Fruit fly (Drosophila melanogaster) whole organism, adult: ENCODE data around the gene CG11456.

ENCODE experiments used
- CG11617 ChIP-seq: fragments of 200-800 bp; sonication (Bioruptor generic); optimal IDR thresholded peaks from 2 replicates; lab custom pipeline; 2017; ENCODE audit warnings: mild to moderate bottlenecking, missing biosample characterization, missing genetic modification reagents, missing genetic modification characterization
- CG12768 ChIP-seq: fragments of 200-800 bp; sonication (Bioruptor generic); optimal IDR thresholded peaks from 2 replicates; lab custom pipeline; 2017; ENCODE audit warnings: missing biosample characterization, missing genetic modification characterization, mild to moderate bottlenecking, moderate library complexity, missing genetic modification reagents
- CG14711 ChIP-seq: fragments of 200-800 bp; sonication (Bioruptor generic); optimal IDR thresholded peaks from 2 replicates; lab custom pipeline; 2018; ENCODE audit warnings: missing biosample characterization, mild to moderate bottlenecking, missing genetic modification characterization, moderate library complexity
- CG1620 ChIP-seq: fragments of 200-800 bp; sonication (Bioruptor generic); optimal IDR thresholded peaks from 2 replicates; lab custom pipeline; 2016; ENCODE audit warnings: missing biosample characterization, missing genetic modification characterization
- CG33017 ChIP-seq: fragments of 200-800 bp; sonication (Bioruptor generic); optimal IDR thresholded peaks from 2 replicates; lab custom pipeline; 2018; ENCODE audit warnings: missing biosample characterization, mild to moderate bottlenecking, missing genetic modification characterization, moderate library complexity
- CG5204 ChIP-seq: fragments of 200-800 bp; sonication (Bioruptor generic); optimal IDR thresholded peaks from 2 replicates; lab custom pipeline; 2016; ENCODE audit warnings: missing biosample characterization, missing genetic modification characterization
- CG7045 ChIP-seq: fragments of 200-800 bp; sonication (Bioruptor generic); optimal IDR thresholded peaks from 2 replicates; lab custom pipeline; 2017; ENCODE audit warnings: missing biosample characterization, mild to moderate bottlenecking, missing genetic modification characterization
- CG7101 ChIP-seq: fragments of 200-800 bp; sonication (Bioruptor generic); optimal IDR thresholded peaks from 2 replicates; lab custom pipeline; 2018; ENCODE audit warnings: missing biosample characterization, mild to moderate bottlenecking, missing genetic modification characterization, moderate library complexity
- Clk ChIP-seq: fragments of 200-800 bp; sonication (Bioruptor generic); optimal IDR thresholded peaks from 2 replicates; lab custom pipeline; 2017; ENCODE audit warnings: missing biosample characterization, missing genetic modification characterization
- Crg-1 ChIP-seq: fragments of 200-800 bp; sonication (Bioruptor generic); optimal IDR thresholded peaks from 2 replicates; lab custom pipeline; 2016; ENCODE audit warnings: missing biosample characterization, missing genetic modification characterization
- Hr96 ChIP-seq: fragments of 200-800 bp; sonication (Bioruptor generic); optimal IDR thresholded peaks from 2 replicates; lab custom pipeline; 2016; ENCODE audit warnings: missing biosample characterization, missing genetic modification characterization
- Mnt ChIP-seq: fragments of 200-800 bp; sonication (Bioruptor generic); optimal IDR thresholded peaks from 2 replicates; lab custom pipeline; 2016; ENCODE audit warnings: missing biosample characterization, mild to moderate bottlenecking, missing genetic modification characterization
- bab1 ChIP-seq: fragments of 200-800 bp; sonication (Bioruptor generic); optimal IDR thresholded peaks from 3 replicates; lab custom pipeline; 2019; ENCODE audit warnings: missing biosample characterization, mild to moderate bottlenecking, missing genetic modification characterization, moderate library complexity
- cic ChIP-seq: fragments of 200-800 bp; sonication (Bioruptor generic); optimal IDR thresholded peaks from 2 replicates; lab custom pipeline; 2017; ENCODE audit warnings: missing biosample characterization, mild to moderate bottlenecking, missing genetic modification characterization, moderate library complexity
- cnc ChIP-seq, 2 experiments: fragments of >200 bp; optimal IDR thresholded peaks; 2 replicates each; lab custom pipeline; 2017
- kay ChIP-seq: fragments of 200-800 bp; sonication (Bioruptor generic); peaks from one replicate; lab custom pipeline; 2016; ENCODE audit warnings: missing biosample characterization, missing genetic modification characterization, borderline replicate concordance
- ovo ChIP-seq: fragments of 200-800 bp; sonication (Bioruptor generic); optimal IDR thresholded peaks from 2 replicates; lab custom pipeline; 2016; ENCODE audit warnings: missing biosample characterization, missing genetic modification characterization
- pad ChIP-seq: fragments of 200-800 bp; sonication (Bioruptor generic); optimal IDR thresholded peaks from 3 replicates; lab custom pipeline; 2017; ENCODE audit warnings: missing biosample characterization, missing genetic modification characterization, mild to moderate bottlenecking, moderate library complexity, missing genetic modification reagents
- tj ChIP-seq: fragments of 200-800 bp; sonication (Bioruptor generic); optimal IDR thresholded peaks from 3 replicates; lab custom pipeline; 2017; ENCODE audit warnings: missing biosample characterization, mild to moderate bottlenecking, missing genetic modification characterization, moderate library complexity
- toe ChIP-seq: fragments of 200-800 bp; sonication (Bioruptor generic); optimal IDR thresholded peaks from 2 replicates; lab custom pipeline; 2016; ENCODE audit warnings: missing biosample characterization, missing genetic modification characterization

CG11456 gene

DNA sequence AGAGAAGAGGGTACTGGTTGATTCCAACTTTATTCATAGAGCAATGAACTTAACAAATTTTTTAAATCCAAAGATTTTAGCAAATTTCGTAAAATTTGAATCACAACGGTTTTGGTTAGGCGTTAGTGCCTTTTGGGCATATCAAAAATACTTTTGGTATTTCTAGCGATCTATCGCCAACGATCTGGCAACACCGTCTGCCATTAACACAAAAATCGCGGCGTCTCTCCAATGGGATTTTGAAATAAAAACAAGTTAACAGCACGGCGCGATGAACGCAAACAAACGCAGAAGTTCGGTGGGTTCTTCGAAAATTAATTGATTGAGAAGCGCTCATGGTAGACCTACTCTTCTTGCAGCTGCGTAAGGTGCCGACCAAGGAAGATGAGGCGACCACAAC is 41.6 kb upstream of the CG11456 start, which contains the start of gene Spc105R:
Gene Spc105R (plus strand): TSS at position 203 of the 400 bp plus-strand sequence.
- TF ChIP-seq kay (GFP tag; lab: Kevin White, UChicago) (no peak), ovo (GFP tag; lab: Kevin White, UChicago) (no peak), bab1 (GFP tag; lab: Kevin White, UChicago) (peak; percentile 23), tj (GFP tag; lab: Kevin White, UChicago) (peak; percentile 2), CG14711 (tag; lab: Kevin White, UChicago) (no peak), Clk (GFP tag; lab: Kevin White, UChicago) (no peak), cnc (optimal IDR thresholded peaks at IDR 0.05; lab: Kevin White, UChicago) (no peak), cic (GFP tag; lab: Kevin White, UChicago) (no peak), Hr96 (GFP tag; lab: Kevin White, UChicago) (no peak), CG7101 (tag; lab: Kevin White, UChicago) (no peak), CG12768 (GFP tag; lab: Kevin White, UChicago) (no peak), CG11617 (GFP tag; lab: Kevin White, UChicago) (no peak), CG5204 (no peak), pad (GFP tag; lab: Kevin White, UChicago) (no peak), CG33017 (no peak), Mnt (GFP tag; lab: Kevin White, UChicago) (no peak), Crg-1 (GFP tag; lab: Kevin White, UChicago) (no peak)

DNA sequence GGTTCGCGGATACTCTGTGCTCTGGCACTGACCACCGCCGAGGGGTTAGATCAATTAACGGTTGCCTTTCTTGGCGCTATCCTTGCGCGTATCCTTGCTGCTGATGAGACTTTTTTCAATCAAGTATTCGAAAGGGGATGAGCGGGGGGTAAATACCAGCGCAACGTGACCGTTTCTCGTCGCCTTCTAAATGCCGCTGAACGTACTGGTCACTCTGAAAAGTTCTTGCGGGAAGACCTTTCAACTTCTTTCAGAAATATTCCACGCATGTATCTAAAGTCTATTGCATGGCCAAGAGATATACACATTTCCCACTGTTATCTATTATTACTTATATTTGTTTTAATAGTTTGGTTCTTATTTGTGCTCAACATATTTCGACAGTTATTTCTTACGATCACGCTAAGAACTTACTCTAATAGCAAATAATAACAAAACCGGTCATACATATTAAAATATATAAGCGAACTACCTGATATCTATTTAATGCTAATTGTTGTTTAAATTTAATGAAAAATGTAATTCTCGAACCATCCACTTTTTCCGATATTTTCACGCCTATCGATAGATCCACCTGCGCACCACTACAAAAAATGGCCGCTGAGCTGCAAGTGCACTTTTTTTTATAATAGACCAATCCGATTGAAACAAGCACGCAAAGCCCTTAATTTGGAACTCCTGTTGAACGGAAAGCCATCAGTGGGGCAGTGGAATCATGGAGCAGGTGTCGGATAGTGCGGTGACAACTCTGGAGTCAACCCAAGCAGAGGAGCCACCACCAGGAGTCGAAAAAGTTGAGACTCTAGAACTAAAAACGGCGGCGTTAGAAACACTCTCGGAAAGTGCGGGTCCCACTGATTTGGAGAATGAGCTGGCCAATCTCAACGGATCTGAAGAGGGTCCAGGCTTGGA is 32.4 kb upstream of the CG11456 start, which contains the start of the genes CG3634 and HIPP1:
Gene CG3634 (minus strand): TSS at position 185 of the 912 bp plus-strand sequence.
Gene HIPP1 (plus strand): TSS at position 582 of the 912 bp plus-strand sequence.
- TF ChIP-seq bab1 (GFP tag; lab: Kevin White, UChicago): no peak
- TF ChIP-seq kay (GFP tag; lab: Kevin White, UChicago): no peak
- TF ChIP-seq CG1620: no peak
- peak; percentile 6 for TF ChIP-seq Mnt (GFP tag; lab: Kevin White, UChicago)
- peak; percentile 25 for TF ChIP-seq tj (GFP tag; lab: Kevin White, UChicago)
- no peak for TF ChIP-seq Clk (GFP tag; lab: Kevin White, UChicago)
- no peak for TF ChIP-seq CG12768 (GFP tag; lab: Kevin White, UChicago)
- TF ChIP-seq cnc (optimal IDR thresholded peaks at IDR 0.05; lab: Kevin White, UChicago): no peak
- TF ChIP-seq CG5204: no peak
- peak; percentile 16 for TF ChIP-seq CG11617 (GFP tag; lab: Kevin White, UChicago)
- no peak for TF ChIP-seq cic (GFP tag; lab: Kevin White, UChicago)
- TF ChIP-seq toe (GFP tag; lab: Kevin White, UChicago): no peak
- peak; percentile 48 for TF ChIP-seq CG14711 (tag; lab: Kevin White, UChicago)
- no peak for TF ChIP-seq CG33017
- TF ChIP-seq Hr96 (GFP tag; lab: Kevin White, UChicago): no peak

DNA sequence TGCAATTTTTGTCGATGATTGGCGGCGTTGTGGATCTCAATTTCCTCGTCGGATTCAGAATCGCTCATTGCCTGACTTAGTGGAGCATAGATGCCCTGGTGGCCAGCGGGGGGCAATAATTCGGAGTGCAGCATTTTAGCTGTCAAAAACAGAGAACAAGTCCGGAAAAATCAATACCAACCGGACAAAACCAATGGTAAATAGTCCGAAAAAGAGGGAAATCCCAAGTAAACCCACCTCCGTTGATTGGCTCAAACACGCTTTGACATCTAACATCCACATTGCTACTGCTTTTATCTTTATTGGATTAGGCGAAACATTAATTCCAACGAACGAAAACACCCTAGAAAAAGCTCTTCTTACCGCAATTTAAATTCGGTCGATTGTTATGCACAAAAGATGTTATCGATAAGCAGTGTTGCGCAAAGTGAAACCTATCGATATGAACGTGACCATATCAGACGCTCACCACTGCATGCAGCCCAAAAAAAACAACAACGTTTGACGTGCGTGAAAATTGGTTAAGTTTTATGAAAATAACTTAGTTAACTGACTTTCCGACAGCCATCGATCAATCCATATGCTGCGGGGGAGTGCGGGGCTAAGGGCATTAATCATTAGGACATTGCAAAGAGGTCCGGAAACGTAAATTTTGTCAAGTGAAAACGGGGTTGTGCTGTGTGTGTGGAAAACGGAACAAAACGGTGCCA is 26.0 kb upstream of the CG11456 start, which contains the start of the genes CG3618 and Pka-R1:
Gene CG3618 (minus strand): TSS at position 410 of the 710 bp plus-strand sequence.
Gene Pka-R1 (plus strand): TSS at position 453 of the 710 bp plus-strand sequence.
- peak; percentile 11 for TF ChIP-seq CG12768 (GFP tag; lab: Kevin White, UChicago)
- TF ChIP-seq pad (GFP tag; lab: Kevin White, UChicago): peak; percentile 56
- TF ChIP-seq CG7101 (tag; lab: Kevin White, UChicago): peak; percentile 33
- TF ChIP-seq bab1 (GFP tag; lab: Kevin White, UChicago): peak; percentile 40
- TF ChIP-seq Crg-1 (GFP tag; lab: Kevin White, UChicago): no peak
- TF ChIP-seq toe (GFP tag; lab: Kevin White, UChicago): no peak
- TF ChIP-seq Mnt (GFP tag; lab: Kevin White, UChicago): peak; percentile 49
- TF ChIP-seq CG33017: peak; percentile 17
- TF ChIP-seq CG14711 (tag; lab: Kevin White, UChicago): peak; percentile 25
- TF ChIP-seq cic (GFP tag; lab: Kevin White, UChicago): peak; percentile 28

DNA sequence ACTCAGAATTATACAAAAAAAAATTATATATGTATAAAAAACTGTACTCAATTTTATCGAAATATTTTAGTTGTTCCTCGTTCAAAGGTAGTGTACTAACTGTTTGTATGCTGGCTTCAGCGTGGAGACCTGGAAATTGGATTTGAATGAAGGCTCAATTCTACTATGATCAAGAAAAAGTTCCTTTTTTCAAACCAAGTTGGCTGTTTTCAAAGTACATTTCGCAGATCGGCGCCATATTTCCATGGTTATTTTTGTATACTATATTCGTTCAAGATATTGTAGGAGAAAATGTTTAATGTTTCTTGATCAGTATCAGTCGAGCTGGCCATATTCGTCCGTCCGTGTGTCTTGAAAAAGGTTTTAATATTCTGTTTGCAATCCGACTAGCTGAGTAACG is 23.9 kb upstream of the CG11456 start, which contains the start of gene Mst77F:
Gene Mst77F (minus strand): TSS at position 101 of the 400 bp plus-strand sequence.
- TF ChIP-seq CG5204: no peak
- no peak for TF ChIP-seq Hr96 (GFP tag; lab: Kevin White, UChicago)
- TF ChIP-seq Clk (GFP tag; lab: Kevin White, UChicago): no peak
- no peak for TF ChIP-seq bab1 (GFP tag; lab: Kevin White, UChicago)
- no peak for TF ChIP-seq CG33017
- no peak for TF ChIP-seq cnc (optimal IDR thresholded peaks at IDR 0.05; lab: Kevin White, UChicago)
- no peak for TF ChIP-seq CG11617 (GFP tag; lab: Kevin White, UChicago)
- TF ChIP-seq toe (GFP tag; lab: Kevin White, UChicago): no peak
- no peak for TF ChIP-seq CG12768 (GFP tag; lab: Kevin White, UChicago)
- TF ChIP-seq CG1620: no peak
- no peak for TF ChIP-seq Mnt (GFP tag; lab: Kevin White, UChicago)
- TF ChIP-seq tj (GFP tag; lab: Kevin White, UChicago): no peak
- no peak for TF ChIP-seq Crg-1 (GFP tag; lab: Kevin White, UChicago)
- no peak for TF ChIP-seq CG7045 (GFP tag; lab: Kevin White, UChicago)
- no peak for TF ChIP-seq CG14711 (tag; lab: Kevin White, UChicago)
- no peak for TF ChIP-seq CG7101 (tag; lab: Kevin White, UChicago)
- no peak for TF ChIP-seq cic (GFP tag; lab: Kevin White, UChicago)
- TF ChIP-seq ovo (GFP tag; lab: Kevin White, UChicago): no peak
